Fruit fly (Drosophila melanogaster) whole organism, adult: ENCODE results near the gene CG10492.

Experiments
- CG11617 ChIP-seq: fragments of 200-800 bp; sonication (Bioruptor generic); optimal IDR thresholded peaks from 2 replicates; lab custom pipeline; 2017; ENCODE audit warnings: mild to moderate bottlenecking, missing biosample characterization, missing genetic modification reagents, missing genetic modification characterization
- CG12768 ChIP-seq: fragments of 200-800 bp; sonication (Bioruptor generic); optimal IDR thresholded peaks from 2 replicates; lab custom pipeline; 2017; ENCODE audit warnings: missing biosample characterization, missing genetic modification characterization, mild to moderate bottlenecking, moderate library complexity, missing genetic modification reagents
- CG14711 ChIP-seq: fragments of 200-800 bp; sonication (Bioruptor generic); optimal IDR thresholded peaks from 2 replicates; lab custom pipeline; 2018; ENCODE audit warnings: missing biosample characterization, mild to moderate bottlenecking, missing genetic modification characterization, moderate library complexity
- CG33017 ChIP-seq: fragments of 200-800 bp; sonication (Bioruptor generic); optimal IDR thresholded peaks from 2 replicates; lab custom pipeline; 2018; ENCODE audit warnings: missing biosample characterization, mild to moderate bottlenecking, missing genetic modification characterization, moderate library complexity
- CG5204 ChIP-seq: fragments of 200-800 bp; sonication (Bioruptor generic); optimal IDR thresholded peaks from 2 replicates; lab custom pipeline; 2016; ENCODE audit warnings: missing biosample characterization, missing genetic modification characterization
- CG7045 ChIP-seq: fragments of 200-800 bp; sonication (Bioruptor generic); optimal IDR thresholded peaks from 2 replicates; lab custom pipeline; 2017; ENCODE audit warnings: missing biosample characterization, mild to moderate bottlenecking, missing genetic modification characterization
- CG7101 ChIP-seq: fragments of 200-800 bp; sonication (Bioruptor generic); optimal IDR thresholded peaks from 2 replicates; lab custom pipeline; 2018; ENCODE audit warnings: missing biosample characterization, mild to moderate bottlenecking, missing genetic modification characterization, moderate library complexity
- Hr96 ChIP-seq: fragments of 200-800 bp; sonication (Bioruptor generic); optimal IDR thresholded peaks from 2 replicates; lab custom pipeline; 2016; ENCODE audit warnings: missing biosample characterization, missing genetic modification characterization
- bab1 ChIP-seq: fragments of 200-800 bp; sonication (Bioruptor generic); optimal IDR thresholded peaks from 3 replicates; lab custom pipeline; 2019; ENCODE audit warnings: missing biosample characterization, mild to moderate bottlenecking, missing genetic modification characterization, moderate library complexity
- cic ChIP-seq: fragments of 200-800 bp; sonication (Bioruptor generic); optimal IDR thresholded peaks from 2 replicates; lab custom pipeline; 2017; ENCODE audit warnings: missing biosample characterization, mild to moderate bottlenecking, missing genetic modification characterization, moderate library complexity
- cnc ChIP-seq, 2 experiments: fragments of >200 bp; optimal IDR thresholded peaks; 2 replicates each; lab custom pipeline; 2017

DNA sequence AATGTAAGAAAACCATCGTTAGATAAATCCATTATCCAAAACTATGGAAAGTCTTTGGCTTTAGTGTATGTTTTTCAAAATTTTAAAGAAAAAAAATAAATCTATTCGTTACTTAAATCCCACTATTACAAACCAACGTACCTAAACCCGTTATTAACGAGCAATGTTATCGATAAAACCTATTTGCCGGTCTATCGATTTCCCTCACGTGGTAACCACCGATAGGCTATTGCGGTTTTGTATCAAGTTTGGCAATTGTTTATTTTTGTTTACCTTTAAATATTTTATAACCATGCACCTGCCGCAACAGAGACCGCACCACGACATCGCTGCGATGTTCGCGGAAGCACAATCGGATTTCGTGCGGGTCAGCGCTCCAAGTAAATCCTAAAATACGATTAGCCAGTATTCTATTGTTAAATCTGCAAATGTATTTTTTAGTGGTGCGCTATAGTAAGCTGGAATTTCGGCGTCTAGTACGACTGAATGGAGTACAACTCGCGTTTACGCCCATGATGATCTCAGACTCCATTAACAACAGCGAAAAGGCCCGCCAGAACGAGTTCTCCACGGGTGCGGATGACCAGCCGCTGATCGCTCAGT lies 9.3 kb downstream of the CG10492 start, which contains the start of gene Dus4:
- TF ChIP-seq CG12768 (GFP tag; lab: Kevin White, UChicago), result no peak
- no peak for TF ChIP-seq CG11617 (GFP tag; lab: Kevin White, UChicago)
- TF ChIP-seq CG7101, result no peak
- no peak for TF ChIP-seq cic
- TF ChIP-seq CG7045, result no peak
- TF ChIP-seq cnc (optimal IDR thresholded peaks at IDR 0.05; lab: Kevin White, UChicago), result no peak
- TF ChIP-seq bab1 (GFP tag; lab: Kevin White, UChicago), result no peak
- TF ChIP-seq CG5204, result no peak
- TF ChIP-seq CG14711, result no peak
- TF ChIP-seq CG33017, result no peak
- no peak for TF ChIP-seq Hr96
